Fruit fly (Drosophila melanogaster): ENCODE data around the gene nAChRalpha3.

DNA sequence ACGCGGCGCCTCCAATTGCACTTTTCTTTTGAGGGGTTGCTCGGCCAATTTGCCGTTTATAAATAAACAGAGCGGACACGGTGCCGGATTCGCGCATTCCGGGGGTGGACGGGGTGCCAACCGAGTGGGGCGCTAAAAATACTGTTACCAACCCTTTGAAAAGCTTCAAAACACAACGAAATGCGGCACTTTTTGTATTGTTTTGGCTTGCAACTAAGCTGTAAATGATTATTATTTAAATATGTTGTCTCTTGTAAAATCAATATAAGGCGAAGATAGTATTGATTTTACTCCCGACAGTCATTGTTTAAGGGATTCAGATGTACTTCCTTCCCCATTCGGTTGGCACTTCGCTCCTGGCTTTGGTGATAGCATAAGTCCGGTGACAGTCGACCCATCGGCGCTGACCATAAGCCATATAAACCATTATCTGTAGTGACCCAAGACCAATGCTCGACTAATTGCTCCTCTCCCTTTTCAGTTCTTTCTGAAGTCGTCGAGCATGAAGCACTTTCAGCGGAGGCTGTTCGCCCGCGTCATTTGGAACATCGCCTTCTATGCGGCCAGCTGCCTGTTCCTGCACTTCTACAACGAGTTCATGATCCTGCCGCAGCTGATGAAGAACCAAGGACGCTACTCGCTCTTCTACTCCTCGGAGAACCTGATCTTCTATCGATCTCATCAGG is 93.0 kb downstream of the nAChRalpha3 start, which contains the start of gene CG15343:
- peak; percentile 19; the same call in 1 of the 2 replicates for TF ChIP-seq Ets98B (GFP tag; IDR thresholded peaks at IDR 0.05)
- peak; percentile 11 for TF ChIP-seq CG17806 (tag; optimal IDR thresholded peaks at IDR 0.05)
- no peak for TF ChIP-seq EcR (GFP tag; optimal IDR thresholded peaks at IDR 0.05)
- peak; percentile 47 for TF ChIP-seq CG15710 (tag; optimal IDR thresholded peaks at IDR 0.05)
- peak; percentile 34 for TF ChIP-seq CG8301 (tag; optimal IDR thresholded peaks at IDR 0.05)
- peak; percentile 20 for TF ChIP-seq CG34367 (tag; optimal IDR thresholded peaks at IDR 0.05)

Measured in whole organism, pupa.